Worm (Caenorhabditis elegans) whole organism, L4/young adult: ENCODE data around the gene M110.9.

Experiments
- W03F9.2 ChIP-seq: fragments of 150-350 bp; optimal IDR thresholded peaks from 2 replicates; lab custom pipeline; 2014; ENCODE audit warnings: missing biosample characterization, missing genetic modification characterization
- dao-5 ChIP-seq: sonication (generic microtip); optimal IDR thresholded peaks from 2 replicates; lab custom pipeline; 2016; ENCODE audit warnings: missing genotype, missing genetic modification characterization, moderate library complexity, missing compliant biosample characterization
- him-1 ChIP-seq: sonication (generic microtip); optimal IDR thresholded peaks from 2 replicates; lab custom pipeline; 2016; ENCODE audit warnings: missing genotype, missing genetic modification reagents, missing genetic modification characterization, missing compliant biosample characterization

Gene M110.9

DNA sequence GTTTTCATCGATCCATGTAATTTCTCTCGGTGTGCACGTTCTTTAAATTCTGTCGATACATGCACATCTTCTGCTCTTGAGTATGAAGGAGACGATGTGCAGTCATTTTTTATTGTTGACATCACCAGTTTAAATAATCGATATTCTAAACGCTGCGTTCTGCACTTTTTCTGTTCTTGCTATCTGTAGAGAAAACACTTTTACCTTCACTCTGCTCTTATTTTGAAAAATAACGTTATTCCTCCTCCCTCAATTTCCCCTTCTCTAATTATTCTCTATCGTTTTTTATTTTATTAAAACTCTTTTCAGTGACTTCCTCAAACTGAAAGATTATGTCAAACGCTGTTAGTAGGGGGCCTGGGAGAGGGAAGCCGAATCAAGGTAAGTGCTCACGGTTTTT is 14.2 kb upstream of the M110.9 start, which contains the start of gene ifg-1:
Gene ifg-1 (plus strand): TSS at position 301 of the 400 bp plus-strand sequence.
- no peak for TF ChIP-seq him-1 (tag; lab: Kevin White, UChicago)
- no peak for TF ChIP-seq dao-5 (tag; lab: Kevin White, UChicago)
- no peak for TF ChIP-seq W03F9.2 (tag; lab: Kevin White, UChicago)

DNA sequence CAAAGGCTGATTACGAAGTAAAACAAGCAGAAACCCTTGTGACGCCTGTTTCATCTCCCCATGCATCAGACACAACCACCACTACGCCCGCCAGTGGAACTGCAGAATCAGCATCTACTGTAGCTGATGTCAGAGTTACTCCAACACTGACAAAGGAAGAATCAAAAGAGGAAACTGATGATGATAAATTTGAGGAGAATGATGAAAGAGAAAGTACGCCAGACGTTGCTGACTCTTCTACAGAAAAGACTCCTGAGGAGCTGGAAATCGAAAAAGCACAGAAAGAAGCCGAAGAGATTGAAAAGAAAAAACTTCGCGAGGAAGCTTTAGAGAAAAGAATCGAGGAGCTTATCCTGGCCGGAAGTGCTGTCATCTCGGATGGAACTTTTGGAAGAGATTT is 12.8 kb upstream of the M110.9 start:
- TF ChIP-seq him-1 (tag; lab: Kevin White, UChicago), result no peak
- no peak for TF ChIP-seq W03F9.2 (tag; lab: Kevin White, UChicago)
- no peak for TF ChIP-seq dao-5 (tag; lab: Kevin White, UChicago)

DNA sequence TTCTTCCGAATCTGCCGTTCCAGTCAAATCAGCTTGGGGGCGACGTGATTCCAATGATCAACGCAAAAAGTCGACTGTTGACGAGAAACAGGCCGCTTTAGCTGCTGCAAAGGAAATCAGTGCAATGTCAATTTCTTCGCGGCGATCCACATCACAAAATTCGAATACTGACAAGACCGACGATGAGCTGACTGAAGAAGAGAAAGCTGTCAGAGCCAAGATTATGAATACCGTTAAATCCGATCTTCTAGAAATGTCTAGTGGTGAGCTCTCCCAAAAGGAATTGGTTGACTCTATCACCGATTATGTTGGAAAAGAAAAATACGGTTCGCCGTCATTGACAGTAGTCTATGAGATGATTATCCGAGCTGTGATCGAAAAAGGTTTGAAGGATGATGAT is 10.8 kb upstream of the M110.9 start:
- TF ChIP-seq W03F9.2 (tag; lab: Kevin White, UChicago) (no peak), dao-5 (tag; lab: Kevin White, UChicago) (no peak), him-1 (tag; lab: Kevin White, UChicago) (no peak)

DNA sequence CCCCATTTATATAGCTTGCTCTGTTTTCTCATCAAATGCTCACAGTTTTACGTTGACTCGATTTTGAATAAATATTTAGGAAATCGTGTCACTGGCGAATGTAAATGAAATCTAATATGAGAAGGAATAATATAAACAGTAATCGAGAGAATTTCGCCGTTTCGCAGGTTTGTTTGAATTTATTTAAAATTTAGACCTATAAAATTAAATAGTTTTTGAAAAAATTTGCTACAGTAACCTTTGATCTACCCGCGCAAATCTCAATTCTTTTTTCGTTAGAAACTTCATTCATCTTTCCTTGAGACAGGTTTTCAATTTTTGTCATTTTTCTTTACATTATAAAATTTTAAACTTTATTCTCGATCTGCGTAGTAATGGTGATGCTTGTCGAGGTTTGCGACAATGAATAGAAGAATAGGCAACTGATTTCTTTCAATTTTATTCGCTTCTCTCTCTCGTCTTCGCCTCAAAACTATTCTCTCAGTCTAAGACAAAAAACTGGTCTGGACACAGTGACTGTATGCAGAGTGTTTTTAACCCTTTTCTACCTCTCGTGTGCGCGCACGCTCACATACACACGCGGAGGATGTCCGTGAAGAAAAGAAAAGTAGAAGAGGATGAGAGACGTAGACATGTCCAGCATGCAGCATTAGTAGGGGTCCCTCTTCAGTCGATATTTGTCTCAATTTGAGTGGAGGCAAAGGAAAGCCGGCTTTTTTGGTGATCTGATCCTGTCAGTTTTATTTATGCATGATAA is 8.6 kb upstream of the M110.9 start, which contains the start of gene dab-1:
Gene dab-1 (plus strand): TSS at position 78 of the 757 bp plus-strand sequence.
- TF ChIP-seq him-1 (tag; lab: Kevin White, UChicago) (peak; percentile 21), W03F9.2 (tag; lab: Kevin White, UChicago) (no peak)

DNA sequence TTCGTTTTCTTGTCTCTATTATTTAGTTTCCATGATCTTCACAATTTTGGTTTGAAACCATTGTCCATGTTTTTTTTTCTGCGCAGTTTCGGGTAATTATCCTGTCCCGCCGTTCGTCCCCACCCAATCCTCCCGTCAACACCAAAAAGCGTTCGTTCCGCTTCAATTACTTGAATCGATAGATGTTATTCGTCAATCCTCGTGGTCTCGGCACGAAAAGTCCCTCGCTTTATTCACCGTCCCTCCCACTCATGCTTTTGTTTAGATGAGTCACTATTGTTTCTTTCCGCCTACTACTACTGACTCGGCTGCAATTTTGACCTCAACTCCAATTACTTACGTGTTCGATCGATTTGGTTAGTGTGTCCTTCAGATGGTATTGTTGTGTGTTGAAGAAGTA is 7.7 kb upstream of the M110.9 start:
- TF ChIP-seq him-1 (tag; lab: Kevin White, UChicago), result no peak
- TF ChIP-seq dao-5 (tag; lab: Kevin White, UChicago), result no peak
- TF ChIP-seq W03F9.2 (tag; lab: Kevin White, UChicago), result no peak

DNA sequence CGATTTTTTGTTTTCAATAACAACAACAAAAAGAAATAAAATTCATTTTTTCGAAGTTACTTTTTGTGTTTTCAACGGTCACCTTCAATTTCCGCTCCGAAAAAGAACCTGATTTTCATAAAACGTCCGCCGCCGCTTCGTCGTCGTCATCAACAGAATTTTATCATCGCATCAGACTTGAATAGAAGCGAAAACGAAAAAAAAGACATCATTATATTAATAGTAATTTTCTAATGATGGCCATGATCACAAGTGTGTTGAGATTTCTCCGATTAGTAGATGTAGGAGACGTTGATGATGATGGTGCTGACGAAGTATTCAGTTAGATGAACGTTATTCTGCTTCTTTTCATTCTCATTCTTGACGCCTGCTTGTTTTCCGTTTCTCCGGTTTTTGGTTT is 7.1 kb upstream of the M110.9 start:
- TF ChIP-seq dao-5 (tag; lab: Kevin White, UChicago) (no peak), him-1 (tag; lab: Kevin White, UChicago) (no peak), W03F9.2 (tag; lab: Kevin White, UChicago) (no peak)

DNA sequence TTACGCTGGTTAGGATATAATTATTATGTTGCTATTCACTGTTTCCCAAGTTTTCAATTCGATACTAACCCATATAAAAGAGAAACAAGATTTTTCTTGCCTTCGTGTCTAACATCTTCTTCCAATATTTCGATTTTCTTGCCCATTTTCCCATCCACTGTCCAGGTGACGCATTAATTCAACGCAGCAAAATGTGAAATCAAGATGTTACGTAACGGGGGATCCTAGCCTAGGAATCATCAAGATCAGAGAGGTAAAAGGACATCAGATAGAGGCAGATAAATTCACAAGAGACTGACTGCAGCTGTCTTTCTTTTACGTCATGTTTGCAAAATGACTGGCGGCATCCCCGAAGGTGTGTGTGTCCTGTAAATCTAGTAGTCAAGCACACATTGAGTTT is 6.5 kb upstream of the M110.9 start:
- TF ChIP-seq W03F9.2 (tag; lab: Kevin White, UChicago) (no peak), dao-5 (tag; lab: Kevin White, UChicago) (no peak), him-1 (tag; lab: Kevin White, UChicago) (no peak)

DNA sequence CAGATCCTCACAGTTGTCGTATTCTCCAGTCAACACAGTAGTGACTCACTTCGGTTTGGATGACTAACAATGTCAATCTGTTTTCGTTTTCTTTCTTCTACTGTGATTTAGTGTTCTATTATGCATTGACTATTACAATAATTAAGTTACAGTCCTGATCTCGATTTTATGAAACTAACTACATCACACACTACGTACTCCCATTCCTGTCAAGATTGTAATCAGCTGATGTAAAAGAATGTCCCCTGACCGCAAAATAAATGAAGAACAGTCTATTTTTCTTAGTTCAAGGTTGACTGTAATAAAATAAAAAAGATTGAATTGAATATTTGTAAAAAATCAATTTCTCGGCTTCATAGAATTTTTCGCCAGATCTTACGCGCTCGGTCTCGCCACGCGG is 5.7 kb upstream of the M110.9 start:
- no peak for TF ChIP-seq him-1 (tag; lab: Kevin White, UChicago)
- TF ChIP-seq dao-5 (tag; lab: Kevin White, UChicago), result no peak

DNA sequence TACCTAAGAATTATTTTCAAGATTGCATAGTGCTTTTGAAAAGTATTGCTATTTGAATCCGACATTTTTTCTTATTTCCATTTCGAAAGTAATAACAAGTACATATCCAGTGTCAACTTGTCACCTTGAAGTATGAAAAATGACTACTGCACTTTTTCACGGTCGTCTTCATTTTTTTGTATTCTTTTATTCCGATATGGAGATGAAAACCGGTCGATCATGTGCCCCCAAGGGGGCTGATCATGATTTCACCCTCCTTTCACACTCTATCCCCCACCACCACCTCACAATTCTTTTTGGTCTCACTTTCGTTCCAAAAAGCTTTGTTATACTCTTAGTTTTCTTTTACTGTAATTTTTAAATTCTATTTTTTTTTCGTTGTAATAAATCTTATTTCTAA is 5.2 kb upstream of the M110.9 start:
- TF ChIP-seq W03F9.2 (tag; lab: Kevin White, UChicago) (no peak), him-1 (tag; lab: Kevin White, UChicago) (no peak), dao-5 (tag; lab: Kevin White, UChicago) (no peak)

DNA sequence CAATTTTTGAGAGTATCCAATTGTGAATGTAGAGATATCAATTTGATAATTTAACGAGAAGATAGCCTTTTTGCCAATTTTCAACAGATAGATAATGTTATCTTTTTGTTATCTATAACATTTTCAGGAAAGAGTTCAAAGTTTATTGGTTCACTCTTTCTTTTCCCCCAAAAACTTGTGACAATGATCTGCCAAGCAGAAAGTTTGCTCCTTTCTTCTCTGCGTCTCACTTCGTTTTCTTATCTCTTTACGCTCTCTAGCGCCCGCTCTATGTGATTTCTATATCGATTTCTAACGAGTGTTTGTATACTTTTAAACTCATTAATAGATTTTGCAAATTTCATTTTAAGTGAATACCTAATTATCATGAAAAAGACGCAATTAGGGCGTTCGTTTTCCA is 4.6 kb upstream of the M110.9 start:
- TF ChIP-seq him-1 (tag; lab: Kevin White, UChicago), result no peak
- no peak for TF ChIP-seq W03F9.2 (tag; lab: Kevin White, UChicago)
- TF ChIP-seq dao-5 (tag; lab: Kevin White, UChicago), result no peak

DNA sequence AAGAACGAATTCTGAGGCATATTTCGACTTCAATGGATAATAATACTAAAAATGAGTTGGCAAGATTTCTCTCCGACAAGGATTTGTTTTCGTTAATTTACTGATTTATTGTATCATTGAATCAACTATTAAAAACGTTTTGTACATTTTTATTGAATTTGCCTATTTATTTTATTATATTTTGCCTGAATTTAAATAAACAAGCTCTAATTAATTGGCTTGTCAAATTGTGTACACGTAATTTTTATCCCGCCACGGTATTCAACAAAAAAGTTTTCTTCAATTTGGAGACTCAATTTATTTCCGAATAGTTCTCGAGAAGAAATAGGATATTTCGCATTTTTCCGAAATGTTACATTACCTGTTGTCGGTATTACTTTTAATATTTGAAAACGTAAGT is 1.4 kb downstream of the M110.9 start, which contains the start of gene M110.7:
Gene M110.7 (plus strand): TSS at position 301 of the 400 bp plus-strand sequence.
- no peak for TF ChIP-seq dao-5 (tag; lab: Kevin White, UChicago)
- TF ChIP-seq W03F9.2 (tag; lab: Kevin White, UChicago), result no peak
- TF ChIP-seq him-1 (tag; lab: Kevin White, UChicago), result no peak

DNA sequence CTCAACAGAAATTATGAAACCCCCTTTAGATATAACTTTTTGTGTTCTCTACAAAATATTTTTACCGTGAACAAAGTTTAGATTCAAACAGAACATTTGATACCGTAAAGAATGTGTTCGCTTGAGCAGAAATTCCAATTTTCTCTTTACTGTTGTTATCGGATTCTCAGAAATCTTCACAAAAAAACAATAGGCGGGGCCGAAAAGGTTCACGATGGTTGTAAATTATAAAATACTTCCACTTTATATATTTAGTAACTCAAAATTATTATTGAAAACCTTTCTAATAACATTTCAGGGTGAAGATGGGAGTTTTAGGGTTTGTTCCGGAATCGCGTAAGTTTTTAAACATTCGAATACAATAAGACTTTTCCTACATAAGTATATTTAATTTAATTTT is 7.1 kb downstream of the M110.9 start, which contains the start of gene nlp-5:
Gene nlp-5 (plus strand): TSS at position 301 of the 400 bp plus-strand sequence.
- TF ChIP-seq him-1 (tag; lab: Kevin White, UChicago) (no peak), W03F9.2 (tag; lab: Kevin White, UChicago) (no peak), dao-5 (tag; lab: Kevin White, UChicago) (no peak)

DNA sequence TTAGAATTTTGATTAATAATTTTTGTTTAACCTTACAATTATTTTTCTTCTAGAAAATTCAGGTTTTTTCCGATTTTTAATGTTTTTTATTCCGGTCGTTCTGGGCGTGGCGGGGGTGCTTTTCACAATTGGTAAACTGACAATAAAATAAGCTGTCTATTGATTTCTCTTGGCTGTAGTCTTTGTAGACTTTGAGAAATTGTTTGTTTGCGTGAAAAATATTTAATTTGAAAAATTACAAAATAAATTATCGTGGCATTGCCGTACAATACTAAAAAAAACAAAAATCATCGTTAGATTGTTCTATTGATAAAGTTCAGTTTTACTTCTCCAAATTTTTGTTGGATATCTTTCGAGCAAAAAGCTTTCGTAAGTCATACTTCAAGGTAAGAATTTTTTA is 15.4 kb downstream of the M110.9 start, which contains the start of gene F35C11.3:
Gene F35C11.3 (plus strand): TSS at position 301 of the 400 bp plus-strand sequence.
- TF ChIP-seq him-1 (tag; lab: Kevin White, UChicago) (no peak), dao-5 (tag; lab: Kevin White, UChicago) (no peak), W03F9.2 (tag; lab: Kevin White, UChicago) (no peak)

DNA sequence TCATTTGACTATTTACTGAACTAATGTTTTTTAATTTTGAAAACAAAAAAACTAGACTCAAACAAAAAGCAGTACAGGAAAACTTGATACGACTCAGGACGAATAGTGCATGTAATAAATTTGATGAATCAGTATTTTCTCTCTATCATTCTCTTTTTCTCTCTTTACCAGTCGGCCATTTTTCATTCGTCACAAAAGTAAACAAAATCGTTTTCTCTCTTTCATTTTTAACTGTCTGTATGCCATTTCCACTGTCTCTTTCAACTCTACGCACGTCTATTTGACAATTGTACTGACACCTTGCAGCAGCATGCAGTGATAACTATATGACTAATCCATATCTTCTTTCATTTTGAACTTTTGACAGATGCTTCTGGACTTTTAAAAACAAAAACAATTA is 17.7 kb downstream of the M110.9 start, which contains the start of the genes F35C11.2 and F35C11.4:
Gene F35C11.2 (minus strand): TSS at position 90 of the 400 bp plus-strand sequence.
Gene F35C11.4 (plus strand): TSS at position 260 of the 400 bp plus-strand sequence.
- TF ChIP-seq dao-5 (tag; lab: Kevin White, UChicago) (no peak), W03F9.2 (tag; lab: Kevin White, UChicago) (peak; percentile 4), him-1 (tag; lab: Kevin White, UChicago) (no peak)
